Fruit fly (Drosophila melanogaster) whole organism, prepupa: ENCODE data around the gene Med.

Experiments
- CG11294 ChIP-seq: fragments of 200-800 bp; sonication (Bioruptor generic); IDR thresholded peaks from 2 replicates; pipeline ENCODE4 v1.3.6; 2022; ENCODE audit warnings: missing biosample characterization, missing genetic modification characterization
- CG15336 ChIP-seq: fragments of 200-800 bp; sonication (Bioruptor generic); IDR thresholded peaks from 2 replicates; pipeline ENCODE4 v1.3.6; 2022; ENCODE audit warnings: missing biosample characterization, missing genetic modification characterization
- CG3032 ChIP-seq: fragments of 200-800 bp; optimal IDR thresholded peaks from 2 replicates; lab custom pipeline; 2019; ENCODE audit warnings: missing biosample characterization, mild to moderate bottlenecking, missing genetic modification characterization, moderate library complexity
- CG6808 ChIP-seq: fragments of 200-800 bp; sonication (Bioruptor generic); optimal IDR thresholded peaks from 3 replicates; lab custom pipeline; 2017; ENCODE audit warnings: missing biosample characterization, missing genetic modification characterization, mild to moderate bottlenecking, moderate library complexity, missing genetic modification reagents
- CG8319 ChIP-seq: fragments of 200-800 bp; sonication (Bioruptor generic); optimal IDR thresholded peaks from 3 replicates; lab custom pipeline; 2016; ENCODE audit warnings: missing biosample characterization, missing genetic modification characterization
- Eip75B ChIP-seq: fragments of 200-800 bp; sonication (Bioruptor generic); optimal IDR thresholded peaks from 3 replicates; lab custom pipeline; 2016; ENCODE audit warnings: missing biosample characterization, missing genetic modification characterization
- Hr39 ChIP-seq: fragments of 200-800 bp; sonication (Bioruptor generic); optimal IDR thresholded peaks from 2 replicates; lab custom pipeline; 2016; ENCODE audit warnings: missing biosample characterization, missing genetic modification characterization
- Sox102F ChIP-seq: fragments of 200-800 bp; sonication (Bioruptor generic); optimal IDR thresholded peaks from 2 replicates; lab custom pipeline; 2016; ENCODE audit warnings: missing biosample characterization, mild to moderate bottlenecking, missing genetic modification characterization
- Sox15 ChIP-seq: fragments of 200-800 bp; sonication (Bioruptor generic); optimal IDR thresholded peaks from 3 replicates; lab custom pipeline; 2016; ENCODE audit warnings: missing biosample characterization, missing genetic modification characterization
- dac ChIP-seq: fragments of 200-800 bp; sonication (Bioruptor generic); optimal IDR thresholded peaks from 2 replicates; lab custom pipeline; 2017; ENCODE audit warnings: missing biosample characterization, mild to moderate bottlenecking, missing genetic modification characterization
- fkh ChIP-seq: fragments of 200-800 bp; sonication (Bioruptor generic); optimal IDR thresholded peaks from 3 replicates; lab custom pipeline; 2017; ENCODE audit warnings: missing biosample characterization, mild to moderate bottlenecking, missing genetic modification characterization, moderate library complexity
- spab ChIP-seq: fragments of 200-800 bp; sonication (Bioruptor generic); optimal IDR thresholded peaks from 2 replicates; lab custom pipeline; 2017; ENCODE audit warnings: missing biosample characterization, mild to moderate bottlenecking, missing genetic modification characterization, missing genetic modification reagents
- ss ChIP-seq, 2 experiments: fragments of 200-800 bp; sonication (Bioruptor generic); optimal IDR thresholded peaks; 2 replicates in 1 of 2; 3 replicates in 1 of 2; lab custom pipeline; 2017 to 2018; ENCODE audit warnings: mild to moderate bottlenecking in 2 of 2, missing biosample characterization in 2 of 2, missing genetic modification characterization in 2 of 2, moderate library complexity in 1 of 2

- no peak for TF ChIP-seq fkh (GFP tag; lab: Kevin White, UChicago)
- TF ChIP-seq CG15336 = no peak
- TF ChIP-seq CG6808 (GFP tag; lab: Kevin White, UChicago) = no peak
- TF ChIP-seq Eip75B (GFP tag; lab: Kevin White, UChicago) = no peak
- TF ChIP-seq Hr39 (GFP tag; lab: Kevin White, UChicago) = no peak
- no peak for TF ChIP-seq ss (GFP tag; optimal IDR thresholded peaks at IDR 0.05; lab: Kevin White, UChicago)
- no peak for TF ChIP-seq CG3032 (tag; lab: Kevin White, UChicago)
- TF ChIP-seq CG8319 (GFP tag; lab: Kevin White, UChicago) = no peak
- TF ChIP-seq dac (GFP tag; lab: Kevin White, UChicago) = no peak
- TF ChIP-seq CG11294 (GFP tag; lab: Robert Waterston, UW) = no peak
- no peak for TF ChIP-seq spab (GFP tag; lab: Kevin White, UChicago)
- no peak for TF ChIP-seq Sox15
- no peak for TF ChIP-seq Sox102F (GFP tag; lab: Kevin White, UChicago)
These were observed 11.8 kb downstream of the Med start for dm6 chr3R:31622648-31623047.
